Worm (Caenorhabditis elegans) whole organism, dauer: Measurements from ENCODE around the gene F59A6.2.

Experiments
- unc-62 ChIP-seq: sonication (generic microtip); optimal IDR thresholded peaks from 2 replicates; lab custom pipeline; 2017; ENCODE audit warnings: missing biosample characterization, missing genetic modification reagents, missing genetic modification characterization

The F59A6.2 gene

DNA sequence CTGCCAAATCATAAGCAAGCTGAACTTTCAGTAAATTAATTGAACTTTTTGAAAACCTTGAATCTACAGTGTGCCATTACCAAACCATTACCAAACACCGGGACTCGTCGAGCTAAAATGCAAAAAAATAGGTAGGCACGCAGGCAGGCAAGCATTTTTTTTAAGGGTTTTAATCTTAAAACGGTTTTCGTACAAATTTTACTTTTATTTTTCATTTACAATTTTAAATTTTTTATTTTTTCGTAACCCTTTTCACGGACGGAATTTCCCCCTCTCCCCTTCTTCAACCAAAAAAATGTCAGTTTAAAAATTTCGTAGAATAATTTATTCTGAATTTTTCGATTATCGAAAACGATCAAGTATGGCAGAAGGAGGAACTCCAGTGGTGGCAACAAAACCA lies at the start of gene F59A6.2:
TSS of gene F59A6.2 (plus strand) at position 301 of the 400 bp plus-strand sequence.
- no peak for TF ChIP-seq unc-62 (GFP tag; lab: Kevin White, UChicago)

DNA sequence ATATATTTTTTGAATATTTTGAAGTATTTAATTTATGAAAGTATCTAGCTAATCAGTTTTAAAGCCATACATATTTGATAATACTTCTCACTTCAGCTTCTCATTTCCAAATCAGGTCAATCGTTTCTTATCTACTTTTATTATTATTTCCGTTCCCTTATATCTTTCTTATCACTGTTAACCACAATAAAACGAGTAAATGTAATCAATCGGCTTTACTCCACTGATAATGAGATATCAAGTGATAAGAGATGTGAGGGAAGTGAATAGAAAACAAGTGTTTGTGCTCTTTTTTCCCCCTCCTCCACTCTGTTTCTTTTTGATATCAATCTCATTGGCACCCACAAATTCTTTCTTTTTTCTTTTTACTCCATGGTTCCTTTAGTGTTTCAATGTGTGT lies 47.9 kb upstream of the F59A6.2 start:
- no peak for TF ChIP-seq unc-62 (GFP tag; lab: Kevin White, UChicago)

DNA sequence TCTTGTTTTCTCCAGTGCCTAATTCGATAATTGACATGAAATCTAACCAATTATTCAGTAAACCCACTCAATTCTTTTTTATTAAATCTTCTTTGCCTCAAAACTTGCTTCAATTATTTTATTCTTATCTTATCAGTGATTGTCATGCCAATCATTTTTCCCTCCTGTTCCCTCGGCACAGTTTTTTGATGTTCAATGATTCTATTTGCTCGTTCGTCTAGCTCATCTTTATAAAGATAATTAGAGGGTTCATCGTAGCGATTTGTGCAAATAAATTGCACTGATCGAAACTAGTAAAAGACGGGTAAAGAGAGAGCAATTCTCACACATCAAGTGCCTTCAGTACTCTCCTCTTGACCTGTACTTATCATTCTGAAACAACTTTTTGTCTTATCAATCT lies 46.9 kb upstream of the F59A6.2 start:
- no peak for TF ChIP-seq unc-62 (GFP tag; lab: Kevin White, UChicago)

DNA sequence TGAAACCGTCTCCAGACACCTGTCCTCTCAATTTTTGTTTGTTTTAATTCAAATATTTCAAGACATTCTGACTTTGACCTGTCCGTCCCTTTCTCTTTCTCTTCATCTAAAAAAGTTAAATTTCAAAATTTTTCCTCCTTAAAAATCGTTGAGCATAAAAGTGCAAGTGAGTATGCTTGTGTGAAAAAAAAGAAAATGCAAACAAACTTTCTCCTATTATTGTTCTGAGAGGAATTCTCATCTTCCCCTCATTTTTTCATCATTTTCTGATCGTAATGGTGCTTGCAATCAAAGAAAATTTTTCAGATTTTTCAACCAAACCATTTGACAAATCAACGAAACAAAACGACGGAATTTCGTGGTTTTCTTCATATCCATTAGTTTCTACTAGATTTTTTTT lies 45.6 kb upstream of the F59A6.2 start, which contains the start of gene shc-2:
TSS of gene shc-2 (plus strand) at position 301 of the 400 bp plus-strand sequence.
- TF ChIP-seq unc-62 (GFP tag; lab: Kevin White, UChicago): no peak

DNA sequence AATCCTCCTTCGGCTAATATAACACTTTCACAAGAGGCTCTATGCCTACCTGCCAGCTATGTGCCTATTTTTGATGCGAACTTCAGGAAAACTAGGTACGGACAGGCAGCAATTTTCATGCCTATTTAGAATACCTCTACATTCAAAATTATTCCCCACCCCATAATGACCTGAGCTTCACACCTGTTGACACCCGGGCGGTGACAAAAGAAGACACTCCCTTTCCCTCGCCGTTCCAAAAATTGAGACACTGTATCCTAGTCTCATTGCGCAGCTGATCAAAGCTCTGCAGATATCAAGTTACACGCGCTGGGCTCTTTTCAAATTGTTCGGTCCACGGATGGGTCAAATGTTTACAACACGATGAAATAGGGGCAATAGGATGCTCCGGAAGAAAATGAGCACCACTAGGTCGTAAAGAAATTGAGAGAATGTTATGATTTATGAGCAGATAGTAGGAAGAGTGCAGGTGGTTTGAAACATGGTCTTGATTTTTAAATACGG lies 40.0 kb upstream of the F59A6.2 start:
- no peak for TF ChIP-seq unc-62 (GFP tag; lab: Kevin White, UChicago)

DNA sequence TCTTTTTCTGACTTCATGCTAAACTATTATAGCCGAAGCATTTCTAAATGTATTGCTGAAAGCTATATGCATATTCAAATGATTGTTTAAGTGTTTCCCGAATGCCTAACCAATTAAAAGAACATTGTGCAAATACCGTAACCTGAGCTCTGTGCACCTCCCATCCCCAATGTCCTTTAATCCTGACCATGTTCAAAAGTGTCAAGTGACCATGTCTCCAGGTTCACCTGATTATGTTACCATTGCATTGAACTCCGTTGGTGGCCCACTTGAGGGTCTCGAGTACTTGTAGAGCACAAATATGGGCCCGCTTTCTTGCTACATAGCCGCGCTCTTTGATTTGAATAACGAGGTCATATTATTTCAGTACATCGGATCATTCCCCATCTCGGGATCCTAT lies 39.2 kb upstream of the F59A6.2 start:
- no peak for TF ChIP-seq unc-62 (GFP tag; lab: Kevin White, UChicago)

DNA sequence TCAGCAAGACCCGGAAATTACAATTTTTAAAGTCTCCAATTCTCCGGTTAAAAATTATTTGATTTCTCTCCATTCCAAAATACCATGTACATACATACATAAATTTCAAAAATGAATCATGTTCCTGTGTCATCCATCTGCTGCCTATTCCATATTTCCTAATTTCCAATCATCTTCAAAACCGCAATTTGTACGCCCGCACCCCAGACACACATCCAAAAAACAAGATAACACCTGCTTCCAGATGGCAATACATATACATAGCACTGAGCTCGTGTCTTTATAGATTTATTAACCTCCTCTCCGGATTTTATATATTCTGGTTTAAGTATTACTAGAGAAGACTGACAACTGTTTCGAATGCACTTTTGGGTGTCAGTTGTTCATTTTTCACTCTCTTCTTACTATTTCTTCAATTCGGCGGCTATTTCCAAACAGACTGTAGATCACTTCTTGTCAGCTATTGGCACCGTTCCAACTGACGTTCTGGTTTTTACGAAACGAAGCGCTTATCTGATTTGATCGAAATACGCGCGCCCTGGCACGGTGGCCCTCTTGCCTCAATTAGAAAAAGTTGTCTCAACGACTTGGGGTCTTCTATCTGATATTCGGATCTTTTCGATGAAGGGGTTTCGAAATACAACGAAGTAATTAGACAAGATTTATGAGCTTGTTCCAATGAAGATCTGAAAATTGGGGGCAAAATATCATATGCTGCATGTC lies 32.7 kb upstream of the F59A6.2 start:
- no peak for TF ChIP-seq unc-62 (GFP tag; lab: Kevin White, UChicago)

DNA sequence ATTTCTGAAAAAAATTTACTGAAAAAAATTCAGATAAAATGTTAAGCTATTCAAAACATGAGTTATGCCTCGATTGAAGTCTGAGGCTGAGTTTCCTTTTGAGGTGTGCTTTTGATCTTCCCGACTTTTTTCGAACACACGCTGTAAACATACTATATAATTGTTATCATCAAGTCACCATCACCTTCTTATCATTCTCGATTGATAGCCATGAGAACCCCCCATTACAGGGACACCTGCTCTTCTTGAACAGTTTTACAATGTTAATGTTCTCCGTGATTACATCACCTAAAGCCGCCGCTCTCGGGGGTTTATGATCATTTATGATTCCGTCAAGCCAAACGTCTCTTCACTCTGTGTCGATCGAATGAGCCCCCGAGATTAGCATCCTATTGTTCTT lies 30.3 kb upstream of the F59A6.2 start:
- no peak for TF ChIP-seq unc-62 (GFP tag; lab: Kevin White, UChicago)

DNA sequence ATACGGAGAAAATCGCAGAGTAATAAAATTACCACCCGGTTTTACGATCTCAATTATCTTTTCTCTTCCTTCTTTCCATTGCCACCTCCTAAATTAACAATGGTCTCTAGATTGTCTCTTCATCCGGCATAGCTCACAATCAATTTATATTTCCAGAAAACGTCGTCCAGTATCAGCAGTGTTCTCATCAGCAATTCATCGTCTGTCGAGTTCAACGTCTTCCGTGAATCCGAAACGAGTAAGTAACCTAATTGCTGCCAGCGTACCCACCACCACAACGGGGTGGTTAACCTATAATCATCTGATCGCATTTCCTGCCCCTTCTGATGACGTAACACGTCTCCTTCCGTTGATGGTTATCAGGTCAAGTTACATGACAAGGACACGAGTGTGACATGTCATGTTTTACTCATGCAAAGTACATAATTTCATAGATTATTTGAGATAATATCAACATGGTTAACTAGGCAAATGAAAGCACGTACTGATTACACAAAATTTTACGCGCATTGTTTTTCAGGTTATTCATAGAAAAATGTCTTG lies 28.5 kb upstream of the F59A6.2 start:
- TF ChIP-seq unc-62 (GFP tag; lab: Kevin White, UChicago): no peak

DNA sequence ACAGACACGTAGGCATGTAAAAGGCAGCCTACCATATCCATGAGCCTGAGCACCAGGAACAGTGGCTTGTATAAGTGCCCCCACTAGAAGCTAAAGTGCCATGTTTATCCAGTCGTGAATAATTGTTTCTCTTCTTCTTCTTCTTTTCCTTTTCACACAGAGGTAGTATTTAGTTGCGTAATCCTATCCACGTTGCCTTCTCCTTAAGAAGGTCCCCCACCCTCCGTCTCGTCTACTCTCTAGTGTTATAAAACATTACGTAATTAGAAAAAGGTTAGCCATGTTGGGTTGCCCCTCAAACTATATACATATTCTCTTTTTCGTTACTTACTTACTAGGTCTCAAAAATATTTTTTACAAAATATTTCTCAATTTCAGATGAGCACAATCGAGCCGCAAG lies 27.8 kb upstream of the F59A6.2 start:
- no peak for TF ChIP-seq unc-62 (GFP tag; lab: Kevin White, UChicago)

DNA sequence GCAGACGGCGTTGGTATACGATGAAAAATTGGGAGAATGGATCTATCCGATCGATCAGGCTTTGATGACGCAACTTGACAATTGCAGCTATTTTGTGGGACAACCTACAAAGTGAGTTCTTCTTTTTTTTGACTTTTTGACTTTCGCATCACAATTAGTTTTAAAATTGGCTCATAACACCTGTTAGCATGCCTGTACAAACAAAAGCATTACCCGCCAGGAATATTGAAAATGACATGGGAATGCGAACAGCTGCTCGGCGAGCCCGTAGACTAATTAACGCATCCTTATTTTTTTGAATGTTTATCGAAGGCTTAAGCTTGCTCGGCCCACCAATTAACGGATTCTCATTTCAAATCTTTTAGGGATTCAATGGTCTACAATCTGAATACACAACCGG lies 27.2 kb upstream of the F59A6.2 start:
- TF ChIP-seq unc-62 (GFP tag; lab: Kevin White, UChicago): no peak

DNA sequence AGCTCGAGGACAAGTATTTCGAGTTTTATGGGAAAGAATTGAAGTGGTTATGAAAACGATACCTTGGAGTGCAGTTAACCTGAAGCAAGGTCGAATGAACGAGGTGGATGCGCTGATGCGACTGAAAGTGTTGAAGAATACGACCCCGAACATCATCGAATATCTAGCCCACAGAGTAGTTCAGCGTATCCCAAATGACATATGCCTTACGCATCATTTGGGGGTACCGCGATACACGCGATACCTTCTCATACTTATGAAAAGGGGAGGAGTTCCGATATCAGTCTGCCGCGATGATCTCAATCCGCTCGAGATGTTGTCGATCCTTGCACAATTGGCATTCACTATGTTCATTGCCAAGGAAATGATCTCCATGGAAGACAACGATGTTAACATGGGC lies 24.7 kb upstream of the F59A6.2 start, which contains the start of gene T27F7.12:
TSS of gene T27F7.12 (plus strand) at position 301 of the 400 bp plus-strand sequence.
- TF ChIP-seq unc-62 (GFP tag; lab: Kevin White, UChicago): no peak

DNA sequence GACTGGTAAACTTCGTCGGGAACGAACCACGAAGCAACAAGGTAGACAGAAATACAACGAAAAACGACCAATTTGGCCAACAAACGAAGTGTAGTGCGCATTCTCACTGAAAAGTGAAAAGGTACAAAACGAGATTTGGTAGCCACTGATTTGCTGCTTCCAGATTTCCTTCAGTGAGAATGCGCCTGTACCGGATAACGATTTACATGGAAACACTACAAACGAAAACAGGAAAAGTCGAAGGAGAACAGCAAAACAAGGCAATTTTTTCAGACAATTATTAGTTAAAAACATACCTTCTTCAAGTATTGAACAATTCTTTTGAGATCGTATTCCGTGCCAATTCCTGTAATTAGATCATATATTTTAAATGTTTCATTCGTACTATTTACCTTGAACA lies 21.5 kb upstream of the F59A6.2 start, which contains the start of gene pigb-1:
TSS of gene pigb-1 (minus strand) at position 101 of the 400 bp plus-strand sequence.
- no peak for TF ChIP-seq unc-62 (GFP tag; lab: Kevin White, UChicago)

DNA sequence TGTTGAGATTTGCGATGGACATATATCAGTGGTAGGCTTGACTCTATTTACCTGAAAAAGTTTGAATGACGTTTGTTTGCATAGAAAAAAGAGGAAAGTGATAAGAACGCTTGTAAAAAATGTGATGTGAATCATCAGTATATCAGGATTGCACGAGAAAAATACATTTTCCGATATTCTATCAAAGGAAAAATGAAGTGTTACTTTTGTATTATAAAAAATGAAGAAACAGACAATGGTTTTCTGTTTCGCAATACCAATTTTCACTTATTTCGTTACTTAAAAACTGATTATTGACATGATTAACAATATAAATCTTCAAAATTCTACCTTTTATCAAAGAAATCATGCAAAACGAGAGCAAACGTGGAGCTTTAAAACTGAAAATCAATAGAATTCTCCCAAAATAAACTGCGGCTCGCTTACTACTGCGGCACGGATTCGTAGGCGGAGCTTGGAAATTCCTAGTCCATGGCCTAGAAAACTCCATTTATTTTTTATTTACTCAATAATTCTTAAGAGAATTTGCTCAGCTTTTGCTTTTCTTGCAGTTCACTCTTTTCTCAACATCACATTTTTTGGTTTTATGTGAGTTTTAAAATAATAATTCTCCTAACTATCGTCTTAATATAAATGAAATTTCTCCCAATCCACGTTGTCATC lies 20.8 kb upstream of the F59A6.2 start, which contains the start of the genes eif-1 and vps-24:
TSS of gene eif-1 (minus strand) at position 51 of the 663 bp plus-strand sequence.
TSS of gene vps-24 (plus strand) at position 469 of the 663 bp plus-strand sequence.
- no peak for TF ChIP-seq unc-62 (GFP tag; lab: Kevin White, UChicago)

DNA sequence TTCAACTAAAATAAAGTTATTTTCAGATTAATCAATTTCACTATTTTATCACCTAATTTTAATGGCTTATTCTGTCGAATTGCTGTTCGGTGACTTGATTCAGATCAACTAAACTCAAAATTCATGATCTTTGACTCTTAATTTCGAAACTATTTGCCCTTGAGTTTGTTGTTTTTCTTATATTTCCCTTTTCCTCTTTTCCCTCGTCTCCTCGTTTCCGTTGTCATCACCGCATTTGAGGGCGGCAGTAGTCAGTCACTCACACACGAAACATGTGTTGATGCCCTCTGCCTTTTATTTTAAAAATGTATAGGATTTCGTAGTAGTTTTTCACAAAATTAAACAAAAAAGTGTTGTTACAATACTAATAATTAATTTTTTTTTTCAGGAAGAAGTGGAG lies 19.6 kb upstream of the F59A6.2 start, which contains the start of gene rnh-1.0:
TSS of gene rnh-1.0 (plus strand) at position 389 of the 400 bp plus-strand sequence.
- TF ChIP-seq unc-62 (GFP tag; lab: Kevin White, UChicago): no peak

DNA sequence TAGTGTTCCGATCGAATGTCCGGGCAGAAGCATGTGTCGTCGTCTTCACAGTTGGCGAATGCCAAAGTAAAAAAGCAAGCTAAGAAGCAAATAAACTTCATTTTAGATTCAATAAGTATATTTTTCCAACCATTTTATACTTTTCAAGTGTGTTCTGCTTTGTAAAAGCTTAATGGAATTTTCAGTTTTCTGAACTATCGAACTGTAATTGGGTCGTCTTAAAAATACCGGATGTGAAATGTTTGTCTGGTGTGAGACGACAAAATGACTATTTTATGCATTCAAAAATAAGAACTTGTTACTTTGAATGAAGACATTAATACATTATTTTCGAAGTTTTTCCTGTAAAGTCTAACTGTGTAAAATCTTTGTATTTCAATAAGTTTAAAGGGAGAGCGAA lies 15.8 kb upstream of the F59A6.2 start, which contains the start of gene F59A6.11:
TSS of gene F59A6.11 (minus strand) at position 101 of the 400 bp plus-strand sequence.
- TF ChIP-seq unc-62 (GFP tag; lab: Kevin White, UChicago): no peak
